Worm (Caenorhabditis elegans) whole organism, L3 larva: ENCODE data around the gene ttr-30.
A peak's percentile ranks its signal among the peaks of the same experiment; 100 is the strongest.

Experiments
- R02D3.7 ChIP-seq: fragments of 150-350 bp; optimal IDR thresholded peaks from 2 replicates; lab custom pipeline; 2014; ENCODE audit warnings: missing biosample characterization, missing genetic modification characterization
- ZK546.5 ChIP-seq: sonication (generic microtip); optimal IDR thresholded peaks from 2 replicates; lab custom pipeline; 2017; ENCODE audit warnings: missing biosample characterization, missing genetic modification characterization
- aly-2 ChIP-seq: fragments of 150-350 bp; optimal IDR thresholded peaks from 2 replicates; lab custom pipeline; 2014; ENCODE audit warnings: missing biosample characterization, missing genetic modification characterization
- ama-1 ChIP-seq: fragments of 150-350 bp; optimal IDR thresholded peaks from 2 replicates; lab custom pipeline; 2018
- ceh-16 ChIP-seq: sonication (generic microtip); optimal IDR thresholded peaks from 2 replicates; lab custom pipeline; 2017; ENCODE audit warnings: missing biosample characterization, missing genetic modification characterization
- ceh-28 ChIP-seq: fragments of 150-350 bp; optimal IDR thresholded peaks from 2 replicates; lab custom pipeline; 2014; ENCODE audit warnings: missing biosample characterization, missing genetic modification reagents, missing genetic modification characterization
- ceh-82 ChIP-seq: fragments of 150-350 bp; optimal IDR thresholded peaks from 2 replicates; lab custom pipeline; 2014; ENCODE audit warnings: missing biosample characterization, missing genetic modification characterization
- ceh-9 ChIP-seq: sonication (generic microtip); optimal IDR thresholded peaks from 2 replicates; lab custom pipeline; 2018; ENCODE audit warnings: missing biosample characterization, missing genetic modification characterization
- daf-12 ChIP-seq: fragments of 150-350 bp; optimal IDR thresholded peaks from 2 replicates; lab custom pipeline; 2014; ENCODE audit warnings: missing biosample characterization, missing genetic modification reagents, missing genetic modification characterization
- egl-27 ChIP-seq: sonication (generic microtip); optimal IDR thresholded peaks from 4 replicates; lab custom pipeline; 2017; ENCODE audit warnings: missing biosample characterization, missing genetic modification reagents, missing genetic modification characterization
- egl-5 ChIP-seq: fragments of 150-350 bp; optimal IDR thresholded peaks from 2 replicates; lab custom pipeline; 2017; ENCODE audit warnings: missing biosample characterization, missing genetic modification reagents, missing genetic modification characterization, inconsistent platforms
- elt-1 ChIP-seq: fragments of 150-350 bp; optimal IDR thresholded peaks from 2 replicates; lab custom pipeline; 2014; ENCODE audit warnings: missing biosample characterization, missing genetic modification characterization
- elt-2 ChIP-seq: sonication (generic microtip); optimal IDR thresholded peaks from 2 replicates; lab custom pipeline; 2016; ENCODE audit warnings: missing genetic modification reagents, mild to moderate bottlenecking, missing genetic modification characterization, missing compliant biosample characterization
- elt-3 ChIP-seq, 3 experiments: fragments of 150-350 bp in 1 of 3; sonication (generic microtip) in 2 of 3; optimal IDR thresholded peaks; 2 replicates in 2 of 3; 4 replicates in 1 of 3; lab custom pipeline; 2014 to 2017; ENCODE audit warnings: missing biosample characterization in 3 of 3, missing genetic modification characterization in 3 of 3
- eor-1 ChIP-seq, 2 experiments: fragments of 150-350 bp; optimal IDR thresholded peaks; 2 replicates each; lab custom pipeline; 2014 to 2018; ENCODE audit warnings: missing biosample characterization in 2 of 2, missing genetic modification characterization in 2 of 2
- fkh-10 ChIP-seq: sonication (generic microtip); optimal IDR thresholded peaks from 2 replicates; lab custom pipeline; 2017; ENCODE audit warnings: missing biosample characterization, missing genetic modification reagents, missing genetic modification characterization
- fkh-2 ChIP-seq: fragments of 150-350 bp; optimal IDR thresholded peaks from 2 replicates; lab custom pipeline; 2014; ENCODE audit warnings: missing biosample characterization, missing genetic modification reagents, missing genetic modification characterization
- fos-1 ChIP-seq: fragments of 150-350 bp; optimal IDR thresholded peaks from 2 replicates; lab custom pipeline; 2014; ENCODE audit warnings: missing biosample characterization, missing genetic modification characterization
- hmg-11 ChIP-seq: sonication (generic microtip); optimal IDR thresholded peaks from 2 replicates; lab custom pipeline; 2016; ENCODE audit warnings: missing genetic modification characterization, missing compliant biosample characterization
- jun-1 ChIP-seq: fragments of 150-350 bp; optimal IDR thresholded peaks from 2 replicates; lab custom pipeline; 2014; ENCODE audit warnings: missing biosample characterization, missing genetic modification reagents, missing genetic modification characterization
- lin-15B ChIP-seq: fragments of 150-350 bp; optimal IDR thresholded peaks from 2 replicates; lab custom pipeline; 2014; ENCODE audit warnings: missing biosample characterization, missing genetic modification characterization
- lin-39 ChIP-seq: fragments of 150-350 bp; optimal IDR thresholded peaks from 2 replicates; lab custom pipeline; 2018; ENCODE audit warnings: missing biosample characterization, missing genetic modification reagents, missing genetic modification characterization
- lsy-12 ChIP-seq: sonication (generic microtip); optimal IDR thresholded peaks from 2 replicates; lab custom pipeline; 2016; ENCODE audit warnings: mild to moderate bottlenecking, missing genetic modification characterization, missing compliant biosample characterization
- mdl-1 ChIP-seq: fragments of 150-350 bp; optimal IDR thresholded peaks from 2 replicates; lab custom pipeline; 2014; ENCODE audit warnings: missing biosample characterization, missing genetic modification characterization
- mml-1 ChIP-seq: fragments of 150-350 bp; sonication (generic microtip); optimal IDR thresholded peaks from 3 replicates; lab custom pipeline; 2014; ENCODE audit warnings: missing biosample characterization, missing genetic modification characterization
- nfya-1 ChIP-seq: sonication (generic microtip); optimal IDR thresholded peaks from 2 replicates; lab custom pipeline; 2017; ENCODE audit warnings: missing genetic modification characterization, mild to moderate bottlenecking, missing compliant biosample characterization, antibody characterized with exemption, moderate library complexity; ENCODE audit not compliant: insufficient read depth
- nhr-11 ChIP-seq: fragments of 150-350 bp; optimal IDR thresholded peaks from 2 replicates; lab custom pipeline; 2014; ENCODE audit warnings: missing biosample characterization, missing genetic modification characterization
- nhr-12 ChIP-seq: fragments of 150-350 bp; optimal IDR thresholded peaks from 2 replicates; lab custom pipeline; 2014; ENCODE audit warnings: missing biosample characterization, missing genetic modification characterization
- nhr-23 ChIP-seq: fragments of 150-350 bp; optimal IDR thresholded peaks from 2 replicates; lab custom pipeline; 2014; ENCODE audit warnings: missing biosample characterization, missing genetic modification reagents, missing genetic modification characterization
- nhr-237 ChIP-seq: fragments of 150-350 bp; optimal IDR thresholded peaks from 2 replicates; lab custom pipeline; 2014; ENCODE audit warnings: missing biosample characterization, missing genetic modification characterization
- nhr-25 ChIP-seq: sonication (generic microtip); optimal IDR thresholded peaks from 2 replicates; lab custom pipeline; 2017; ENCODE audit warnings: missing biosample characterization, missing genetic modification characterization
- nhr-28 ChIP-seq: fragments of 150-350 bp; optimal IDR thresholded peaks from 2 replicates; lab custom pipeline; 2014; ENCODE audit warnings: missing biosample characterization, missing genetic modification characterization
- nhr-67 ChIP-seq: fragments of 150-350 bp; optimal IDR thresholded peaks from 2 replicates; lab custom pipeline; 2014; ENCODE audit warnings: missing biosample characterization, missing genetic modification characterization
- nhr-76 ChIP-seq: fragments of 150-350 bp; sonication (generic microtip); optimal IDR thresholded peaks from 5 replicates; lab custom pipeline; 2014; ENCODE audit warnings: missing biosample characterization, missing genetic modification characterization
- nhr-77 ChIP-seq: fragments of 150-350 bp; optimal IDR thresholded peaks from 2 replicates; lab custom pipeline; 2014; ENCODE audit warnings: missing biosample characterization, missing genetic modification characterization
- pha-4 ChIP-seq: fragments of 150-350 bp; optimal IDR thresholded peaks from 2 replicates; lab custom pipeline; 2014; ENCODE audit warnings: missing biosample characterization, missing genetic modification reagents, missing genetic modification characterization
- pqm-1 ChIP-seq: fragments of 150-350 bp; optimal IDR thresholded peaks from 2 replicates; lab custom pipeline; 2017; ENCODE audit warnings: missing biosample characterization, missing genetic modification characterization, inconsistent platforms
- skn-1 ChIP-seq: fragments of 150-350 bp; optimal IDR thresholded peaks from 2 replicates; lab custom pipeline; 2014; ENCODE audit warnings: missing biosample characterization, missing genetic modification characterization
- snpc-4 ChIP-seq: fragments of 150-350 bp; optimal IDR thresholded peaks from 2 replicates; lab custom pipeline; 2014; ENCODE audit warnings: missing biosample characterization, missing genetic modification characterization
- tbx-2 ChIP-seq: sonication (generic microtip); optimal IDR thresholded peaks from 2 replicates; lab custom pipeline; 2016; ENCODE audit warnings: mild to moderate bottlenecking, missing genetic modification characterization, missing compliant biosample characterization
- unc-62 ChIP-seq: fragments of 150-350 bp; sonication (generic microtip); optimal IDR thresholded peaks from 4 replicates; lab custom pipeline; 2014; ENCODE audit warnings: missing biosample characterization, missing genetic modification reagents, missing genetic modification characterization
- zag-1 ChIP-seq: fragments of 150-350 bp; optimal IDR thresholded peaks from 2 replicates; lab custom pipeline; 2014; ENCODE audit warnings: missing biosample characterization, missing genetic modification characterization
- ztf-11 ChIP-seq: fragments of 150-350 bp; optimal IDR thresholded peaks from 2 replicates; lab custom pipeline; 2014; ENCODE audit warnings: missing biosample characterization, missing genetic modification characterization
- ztf-4 ChIP-seq: fragments of 150-350 bp; optimal IDR thresholded peaks from 2 replicates; lab custom pipeline; 2014; ENCODE audit warnings: missing biosample characterization, missing genetic modification characterization

Gene ttr-30

DNA sequence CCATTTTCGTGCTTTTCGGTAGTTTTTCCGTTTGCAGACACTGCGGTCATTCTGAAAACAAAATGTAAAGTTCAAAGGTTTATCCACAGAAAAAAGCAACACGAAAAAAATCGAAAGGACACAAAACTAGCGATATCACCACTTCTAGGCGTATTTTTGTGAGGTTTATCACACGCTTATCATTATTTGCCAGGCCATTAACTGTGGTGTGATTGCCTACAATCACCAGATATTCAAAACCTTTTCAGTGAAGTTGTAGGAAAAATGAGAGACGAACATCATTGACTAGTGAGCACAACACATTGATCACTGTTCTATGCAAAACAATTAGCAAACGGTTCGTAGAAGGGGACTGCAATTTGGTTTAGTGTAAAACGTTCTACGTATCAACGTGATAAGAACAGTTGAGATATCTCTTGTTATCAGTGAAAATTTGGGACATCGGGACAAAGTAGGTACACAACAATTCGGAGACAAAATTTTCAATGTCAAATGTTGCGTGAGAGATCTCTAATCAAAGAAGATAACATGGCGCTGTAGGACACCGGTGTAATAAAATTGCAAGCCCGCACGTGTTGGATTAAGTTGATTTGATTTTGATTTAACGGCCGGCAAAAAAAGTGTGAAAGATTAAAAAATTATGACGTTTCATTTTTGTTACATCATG lies 25.1 kb upstream of the ttr-30 start, which contains the start of gene sur-5:
sur-5 (minus strand) TSS at position 51 of the 667 bp plus-strand sequence.
- TF ChIP-seq elt-2 (tag; lab: Kevin White, UChicago): peak; percentile 97
- TF ChIP-seq egl-5 (tag; lab: Kevin White, UChicago): no peak
- no peak for TF ChIP-seq elt-1 (tag; lab: Kevin White, UChicago)
- no peak for TF ChIP-seq fkh-10 (GFP tag; lab: Kevin White, UChicago)
- TF ChIP-seq unc-62: no peak
- peak in 2 of 3 experiments; percentile 88 to 90 for TF ChIP-seq elt-3 (tag; optimal IDR thresholded peaks at IDR 0.05; lab: Kevin White, UChicago)
- TF ChIP-seq lsy-12 (tag; lab: Kevin White, UChicago): no peak
- no peak for TF ChIP-seq ztf-4 (tag; lab: Kevin White, UChicago)
- TF ChIP-seq tbx-2: no peak
- no peak for TF ChIP-seq mdl-1
- no peak for TF ChIP-seq ceh-9 (tag; lab: Kevin White, UChicago)
- TF ChIP-seq ama-1: no peak
- no peak for TF ChIP-seq nhr-28 (tag; lab: Kevin White, UChicago)
- no peak for TF ChIP-seq snpc-4
- TF ChIP-seq ceh-82: no peak
- no peak for TF ChIP-seq hmg-11
- TF ChIP-seq lin-39 (tag; lab: Kevin White, UChicago): no peak
- TF ChIP-seq nfya-1: no peak
- TF ChIP-seq eor-1 (tag; optimal IDR thresholded peaks at IDR 0.05; lab: Kevin White, UChicago): no peak
- no peak for TF ChIP-seq daf-12 (tag; lab: Kevin White, UChicago)
- TF ChIP-seq ZK546.5 (tag; lab: Kevin White, UChicago): no peak
- peak; percentile 54 for TF ChIP-seq nhr-23 (tag; lab: Kevin White, UChicago)
- no peak for TF ChIP-seq aly-2 (tag; lab: Kevin White, UChicago)
- TF ChIP-seq nhr-25 (tag; lab: Kevin White, UChicago): peak; percentile 17
- TF ChIP-seq nhr-12: no peak
- no peak for TF ChIP-seq pha-4
- TF ChIP-seq pqm-1 (tag; lab: Kevin White, UChicago): peak; percentile 64
- TF ChIP-seq egl-27 (tag; lab: Kevin White, UChicago): no peak
- TF ChIP-seq jun-1: no peak
- no peak for TF ChIP-seq R02D3.7 (tag; lab: Kevin White, UChicago)
- no peak for TF ChIP-seq ztf-11 (tag; lab: Kevin White, UChicago)
- no peak for TF ChIP-seq nhr-67
- no peak for TF ChIP-seq lin-15B (tag; lab: Kevin White, UChicago)
- no peak for TF ChIP-seq nhr-11 (tag; lab: Kevin White, UChicago)
- no peak for TF ChIP-seq mml-1
- TF ChIP-seq nhr-76: no peak
- no peak for TF ChIP-seq ceh-16 (tag; lab: Kevin White, UChicago)
- no peak for TF ChIP-seq skn-1 (tag; lab: Kevin White, UChicago)
- TF ChIP-seq nhr-77 (tag; lab: Kevin White, UChicago): no peak
- TF ChIP-seq fkh-2: no peak
- no peak for TF ChIP-seq fos-1 (tag; lab: Kevin White, UChicago)
- TF ChIP-seq nhr-237 (tag; lab: Kevin White, UChicago): no peak
- no peak for TF ChIP-seq zag-1 (tag; lab: Kevin White, UChicago)

DNA sequence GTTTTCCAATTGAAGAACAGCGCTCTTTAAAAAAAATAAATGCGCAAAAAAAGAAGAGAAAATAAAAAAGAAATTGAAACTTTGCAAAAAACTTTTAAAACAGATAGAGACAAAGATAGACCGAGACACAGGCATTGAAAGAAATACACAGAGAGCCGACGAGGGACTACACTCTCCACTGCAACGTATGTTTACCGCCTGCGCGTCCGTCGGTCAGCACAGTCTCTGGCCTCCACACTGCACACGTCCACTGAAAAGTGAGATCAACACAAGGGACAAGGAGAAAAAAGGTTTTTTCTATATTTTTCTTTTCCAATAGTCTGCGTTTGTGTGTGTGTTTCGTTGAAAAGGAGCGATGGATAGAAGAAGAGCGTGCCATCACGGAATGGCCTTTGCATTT lies 24.3 kb upstream of the ttr-30 start:
- TF ChIP-seq lin-15B (tag; lab: Kevin White, UChicago) (peak; percentile 35), ama-1 (no peak), pha-4 (peak; percentile 74), egl-5 (tag; lab: Kevin White, UChicago) (no peak), R02D3.7 (tag; lab: Kevin White, UChicago) (peak; percentile 1), hmg-11 (peak; percentile 66), nhr-25 (tag; lab: Kevin White, UChicago) (no peak), mdl-1 (peak; percentile 12), lin-39 (tag; lab: Kevin White, UChicago) (no peak), egl-27 (tag; lab: Kevin White, UChicago) (peak; percentile 30), nfya-1 (peak; percentile 72), ceh-28 (tag; lab: Kevin White, UChicago) (peak; percentile 48), elt-2 (tag; lab: Kevin White, UChicago) (no peak), nhr-76 (no peak)
